Worm (Caenorhabditis elegans) whole organism, late embryonic: ENCODE measurements around the gene ppat-1.

Experiments
- C08G9.2 ChIP-seq: sonication (generic microtip); optimal IDR thresholded peaks from 2 replicates; lab custom pipeline; 2016; ENCODE audit warnings: mild to moderate bottlenecking, missing genetic modification characterization, moderate library complexity, missing compliant biosample characterization
- C38D4.7 ChIP-seq: fragments of 200-800 bp; sonication (Bioruptor generic); optimal IDR thresholded peaks from 2 replicates; lab custom pipeline; 2018; ENCODE audit warnings: mild to moderate bottlenecking, missing genetic modification characterization, moderate library complexity, missing compliant biosample characterization
- K09A11.1 ChIP-seq: sonication (generic microtip); optimal IDR thresholded peaks from 2 replicates; lab custom pipeline; 2017; ENCODE audit warnings: antibody characterized with exemption, mild to moderate bottlenecking, missing genetic modification characterization, missing compliant biosample characterization; ENCODE audit not compliant: insufficient read depth
- Y22D7AL.16 ChIP-seq: sonication (generic microtip); optimal IDR thresholded peaks from 2 replicates; lab custom pipeline; 2016; ENCODE audit warnings: missing genetic modification characterization, missing compliant biosample characterization
- ahr-1 ChIP-seq: sonication (generic microtip); optimal IDR thresholded peaks from 2 replicates; lab custom pipeline; 2016; ENCODE audit warnings: missing genetic modification characterization, missing compliant biosample characterization
- ama-1 ChIP-seq: fragments of 150-350 bp; optimal IDR thresholded peaks from 2 replicates; lab custom pipeline; 2014
- ceh-14 ChIP-seq: sonication (generic microtip); optimal IDR thresholded peaks from 2 replicates; lab custom pipeline; 2016; ENCODE audit warnings: missing genotype, missing genetic modification characterization, missing compliant biosample characterization
- ceh-18 ChIP-seq: sonication (generic microtip); optimal IDR thresholded peaks from 2 replicates; lab custom pipeline; 2016; ENCODE audit warnings: missing genetic modification characterization, missing compliant biosample characterization
- ceh-2 ChIP-seq: sonication (generic microtip); optimal IDR thresholded peaks from 2 replicates; lab custom pipeline; 2016; ENCODE audit warnings: missing genotype, missing genetic modification characterization, missing compliant biosample characterization
- ceh-22 ChIP-seq: sonication (generic microtip); optimal IDR thresholded peaks from 2 replicates; lab custom pipeline; 2017; ENCODE audit warnings: missing biosample characterization, missing genetic modification characterization
- ceh-24 ChIP-seq: sonication (generic microtip); optimal IDR thresholded peaks from 2 replicates; lab custom pipeline; 2016; ENCODE audit warnings: mild to moderate bottlenecking, missing genetic modification characterization, missing compliant biosample characterization
- ceh-30 ChIP-seq: fragments of 150-350 bp; optimal IDR thresholded peaks from 2 replicates; lab custom pipeline; 2014; ENCODE audit warnings: missing biosample characterization, missing genetic modification characterization
- ceh-31 ChIP-seq: sonication (generic microtip); optimal IDR thresholded peaks from 2 replicates; lab custom pipeline; 2016; ENCODE audit warnings: missing genetic modification characterization, missing compliant biosample characterization
- ceh-34 ChIP-seq: sonication (generic microtip); optimal IDR thresholded peaks from 2 replicates; lab custom pipeline; 2016; ENCODE audit warnings: mild to moderate bottlenecking, missing genetic modification characterization, missing compliant biosample characterization
- ceh-48 ChIP-seq: sonication (generic microtip); optimal IDR thresholded peaks from 2 replicates; lab custom pipeline; 2016; ENCODE audit warnings: missing genetic modification characterization, inconsistent platforms, missing compliant biosample characterization
- ceh-6 ChIP-seq: fragments of 200-800 bp; sonication (Bioruptor generic); optimal IDR thresholded peaks from 2 replicates; lab custom pipeline; 2018; ENCODE audit warnings: mild to moderate bottlenecking, missing genetic modification characterization, missing compliant biosample characterization
- ceh-9 ChIP-seq: sonication (generic microtip); optimal IDR thresholded peaks from 2 replicates; lab custom pipeline; 2016; ENCODE audit warnings: mild to moderate bottlenecking, missing genetic modification characterization, inconsistent platforms, missing compliant biosample characterization
- dve-1 ChIP-seq: sonication (generic microtip); optimal IDR thresholded peaks from 2 replicates; lab custom pipeline; 2017; ENCODE audit warnings: antibody characterized with exemption, mild to moderate bottlenecking, missing genetic modification characterization, missing compliant biosample characterization
- elt-2 ChIP-seq: sonication (generic microtip); optimal IDR thresholded peaks from 2 replicates; lab custom pipeline; 2016; ENCODE audit warnings: missing genetic modification reagents, missing genetic modification characterization, missing compliant biosample characterization
- ets-4 ChIP-seq: sonication (generic microtip); optimal IDR thresholded peaks from 2 replicates; lab custom pipeline; 2016; ENCODE audit warnings: missing genetic modification characterization, missing compliant biosample characterization
- eyg-1 ChIP-seq: sonication (generic microtip); optimal IDR thresholded peaks from 2 replicates; lab custom pipeline; 2016; ENCODE audit warnings: missing genotype, missing genetic modification characterization, missing compliant biosample characterization
- fkh-10 ChIP-seq: fragments of 150-350 bp; optimal IDR thresholded peaks from 2 replicates; lab custom pipeline; 2014; ENCODE audit warnings: missing biosample characterization, missing genetic modification reagents, missing genetic modification characterization
- hlh-30 ChIP-seq: sonication (generic microtip); optimal IDR thresholded peaks from 2 replicates; lab custom pipeline; 2017; ENCODE audit warnings: antibody characterized with exemption, missing genetic modification characterization, missing compliant biosample characterization; ENCODE audit not compliant: insufficient read depth
- hlh-6 ChIP-seq: sonication (generic microtip); optimal IDR thresholded peaks from 2 replicates; lab custom pipeline; 2016; ENCODE audit warnings: missing genotype, missing genetic modification characterization, missing compliant biosample characterization
- hlh-8 ChIP-seq: sonication (generic microtip); optimal IDR thresholded peaks from 2 replicates; lab custom pipeline; 2016; ENCODE audit warnings: missing genotype, missing genetic modification characterization, missing compliant biosample characterization
- lim-6 ChIP-seq: sonication (generic microtip); optimal IDR thresholded peaks from 2 replicates; lab custom pipeline; 2016; ENCODE audit warnings: missing genetic modification characterization, missing compliant biosample characterization
- lin-11 ChIP-seq: fragments of 200-800 bp; sonication (Bioruptor generic); optimal IDR thresholded peaks from 2 replicates; lab custom pipeline; 2018; ENCODE audit warnings: mild to moderate bottlenecking, missing genetic modification characterization, missing compliant biosample characterization
- nfya-1 ChIP-seq: sonication (generic microtip); optimal IDR thresholded peaks from 2 replicates; lab custom pipeline; 2017; ENCODE audit warnings: missing genetic modification characterization, mild to moderate bottlenecking, missing compliant biosample characterization, antibody characterized with exemption, moderate library complexity
- nhr-11 ChIP-seq: fragments of 150-350 bp; optimal IDR thresholded peaks from 2 replicates; lab custom pipeline; 2014; ENCODE audit warnings: missing biosample characterization, missing genetic modification characterization
- pat-9 ChIP-seq: fragments of 200-800 bp; sonication (Bioruptor generic); optimal IDR thresholded peaks from 2 replicates; lab custom pipeline; 2018; ENCODE audit warnings: mild to moderate bottlenecking, missing genetic modification characterization, moderate library complexity, missing compliant biosample characterization
- pha-4 ChIP-seq: fragments of 150-350 bp; optimal IDR thresholded peaks from 2 replicates; lab custom pipeline; 2018; ENCODE audit warnings: missing biosample characterization, missing genetic modification reagents, missing genetic modification characterization
- rnt-1 ChIP-seq: sonication (generic microtip); optimal IDR thresholded peaks from 2 replicates; lab custom pipeline; 2016; ENCODE audit warnings: missing genetic modification characterization, missing compliant biosample characterization
- tbx-2 ChIP-seq: sonication (generic microtip); optimal IDR thresholded peaks from 2 replicates; lab custom pipeline; 2016; ENCODE audit warnings: missing genetic modification characterization, missing compliant biosample characterization
- tbx-7 ChIP-seq: sonication (generic microtip); optimal IDR thresholded peaks from 2 replicates; lab custom pipeline; 2016; ENCODE audit warnings: missing genotype, missing genetic modification characterization, missing compliant biosample characterization
- unc-42 ChIP-seq: sonication (generic microtip); optimal IDR thresholded peaks from 2 replicates; lab custom pipeline; 2016; ENCODE audit warnings: missing genotype, missing genetic modification characterization, missing compliant biosample characterization
- unc-55 ChIP-seq: sonication (generic microtip); optimal IDR thresholded peaks from 2 replicates; lab custom pipeline; 2017; ENCODE audit warnings: missing biosample characterization, missing genetic modification reagents, missing genetic modification characterization

The ppat-1 gene

ce11 chrIII:4655402-4655801 lies 33.7 kb upstream of the ppat-1 start, which contains the start of gene T23F11.2:
T23F11.2 (minus strand) TSS chrIII:4655502.
- TF ChIP-seq fkh-10 (GFP tag; lab: Kevin White, UChicago) = no peak
- TF ChIP-seq tbx-2 (tag; lab: Kevin White, UChicago) = no peak
- no peak for TF ChIP-seq nhr-11 (tag; lab: Kevin White, UChicago)
- no peak for TF ChIP-seq C08G9.2 (tag; lab: Kevin White, UChicago)
- TF ChIP-seq rnt-1 (tag; lab: Kevin White, UChicago) = no peak
- no peak for TF ChIP-seq lim-6 (tag; lab: Kevin White, UChicago)
- TF ChIP-seq unc-42 = no peak
- TF ChIP-seq ceh-22 (tag; lab: Kevin White, UChicago) = no peak
- no peak for TF ChIP-seq ets-4 (tag; lab: Kevin White, UChicago)
- TF ChIP-seq tbx-7 (tag; lab: Kevin White, UChicago) = no peak
- no peak for TF ChIP-seq pha-4

- no peak for TF ChIP-seq C38D4.7
- TF ChIP-seq lim-6 (tag; lab: Kevin White, UChicago) = peak; percentile 9
- no peak for TF ChIP-seq ceh-34 (tag; lab: Kevin White, UChicago)
- no peak for TF ChIP-seq ceh-14 (tag; lab: Kevin White, UChicago)
- TF ChIP-seq Y22D7AL.16 = no peak
- TF ChIP-seq ceh-30 (tag; lab: Kevin White, UChicago) = no peak
- TF ChIP-seq ets-4 (tag; lab: Kevin White, UChicago) = no peak
- TF ChIP-seq ceh-31 (tag; lab: Kevin White, UChicago) = peak; percentile 79
- TF ChIP-seq ceh-18 (tag; lab: Kevin White, UChicago) = no peak
- no peak for TF ChIP-seq ceh-2
- TF ChIP-seq eyg-1 (tag; lab: Kevin White, UChicago) = no peak
- TF ChIP-seq unc-55 = no peak
- TF ChIP-seq ceh-9 (tag; lab: Kevin White, UChicago) = no peak
- TF ChIP-seq ceh-22 (tag; lab: Kevin White, UChicago) = no peak
- TF ChIP-seq ceh-48 (tag; lab: Kevin White, UChicago) = peak; percentile 79
- TF ChIP-seq nfya-1 (tag; lab: Kevin White, UChicago) = peak; percentile 20
- TF ChIP-seq K09A11.1 (tag; lab: Kevin White, UChicago) = no peak
- TF ChIP-seq hlh-6 (tag; lab: Kevin White, UChicago) = no peak
- no peak for TF ChIP-seq ama-1 (lab: Kevin White, UChicago)
- TF ChIP-seq elt-2 (tag; lab: Kevin White, UChicago) = no peak
- TF ChIP-seq unc-42 = peak; percentile 66
- TF ChIP-seq dve-1 (tag; lab: Kevin White, UChicago) = no peak
- TF ChIP-seq hlh-30 (tag; lab: Kevin White, UChicago) = no peak
- TF ChIP-seq ceh-6 (GFP tag; lab: Kevin White, UChicago) = no peak
- TF ChIP-seq lin-11 = no peak
- TF ChIP-seq pat-9 (tag; lab: Kevin White, UChicago) = no peak
Observed at ce11 chrIII:4656415-4656814, 32.7 kb upstream of the ppat-1 start.

ce11 chrIII:4657386-4657785 lies 31.7 kb upstream of the ppat-1 start:
- TF ChIP-seq ahr-1 (tag; lab: Kevin White, UChicago) = no peak
- TF ChIP-seq unc-42 = peak; percentile 56
- TF ChIP-seq ceh-24 (tag; lab: Kevin White, UChicago) = no peak

- no peak for TF ChIP-seq hlh-8
Observed at ce11 chrIII:4658384-4658844, 30.7 kb upstream of the ppat-1 start, which contains the start of gene cdka-1. cdka-1 (plus strand) TSS chrIII:4658794.
